Fruit fly (Drosophila melanogaster): ENCODE results near the gene Naam.

DNA sequence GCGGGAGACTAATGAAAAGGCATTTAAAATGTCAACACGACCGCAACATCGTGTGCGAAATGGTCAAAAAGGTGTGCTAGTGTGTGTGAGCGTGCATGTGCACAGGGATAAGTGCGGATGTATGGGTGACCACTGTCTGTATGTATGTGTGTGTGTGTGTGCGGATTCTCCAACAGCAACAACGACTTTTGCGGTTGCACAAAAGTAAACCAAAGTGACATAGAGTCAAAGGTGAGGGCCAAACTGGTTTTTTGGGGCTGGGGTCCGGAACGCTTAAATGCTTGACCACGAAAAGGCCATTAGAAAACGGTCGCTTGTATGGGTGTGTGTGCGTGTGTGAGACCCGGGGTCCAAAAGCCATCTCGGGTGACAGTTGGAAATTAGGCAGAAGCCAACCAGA, 32.1 kb downstream of the Naam start:
- TF ChIP-seq h (GFP tag; optimal IDR thresholded peaks at IDR 0.05) (no peak), br (GFP tag; optimal IDR thresholded peaks at IDR 0.05) (no peak), CG32264 (GFP tag; optimal IDR thresholded peaks at IDR 0.05) (no peak), lola (GFP tag; optimal IDR thresholded peaks at IDR 0.05) (no peak), dl (GFP tag; optimal IDR thresholded peaks at IDR 0.05; ENCODE audit: insufficient read depth in 1 of 2, partially characterized antibody in 2 of 2) (no peak), pan (optimal IDR thresholded peaks at IDR 0.05) (no peak), psq (GFP tag; optimal IDR thresholded peaks at IDR 0.05) (no peak), Myc (optimal IDR thresholded peaks at IDR 0.05) (no peak), CG9705 (GFP tag; optimal IDR thresholded peaks at IDR 0.05) (no peak), Dfd (GFP tag; optimal IDR thresholded peaks at IDR 0.05) (no peak)

Measured in whole organism, wandering third instar larva.